Worm (Caenorhabditis elegans): Measurements from ENCODE around the gene ile-2.

- no peak for TF ChIP-seq him-1 (tag; optimal IDR thresholded peaks at IDR 0.05)
- TF ChIP-seq W03F9.2 (tag; optimal IDR thresholded peaks at IDR 0.05), result no peak
These were observed 32.8 kb upstream of the ile-2 start, which contains the start of gene npr-19 for ce11 chrX:735572-735971.
